Fruit fly (Drosophila melanogaster) whole organism, prepupa: Measurements from ENCODE around the gene dsx-c73A.

Experiments used
- CG10669 ChIP-seq: fragments of 200-800 bp; sonication (Bioruptor generic); optimal IDR thresholded peaks from 3 replicates; lab custom pipeline; 2018; ENCODE audit warnings: missing biosample characterization, mild to moderate bottlenecking, missing genetic modification characterization, moderate library complexity
- CG11294 ChIP-seq: fragments of 200-800 bp; sonication (Bioruptor generic); IDR thresholded peaks from 2 replicates; pipeline ENCODE4 v1.3.6; 2022; ENCODE audit warnings: missing biosample characterization, missing genetic modification characterization
- CG11902 ChIP-seq: fragments of 200-800 bp; sonication (Bioruptor generic); optimal IDR thresholded peaks from 3 replicates; lab custom pipeline; 2016; ENCODE audit warnings: missing biosample characterization, missing genetic modification characterization
- CG1621 ChIP-seq: fragments of 200-800 bp; sonication (Bioruptor generic); optimal IDR thresholded peaks from 3 replicates; lab custom pipeline; 2018; ENCODE audit warnings: missing biosample characterization, mild to moderate bottlenecking, missing genetic modification characterization
- CG16779 ChIP-seq: fragments of 200-800 bp; sonication (Bioruptor generic); optimal IDR thresholded peaks from 3 replicates; lab custom pipeline; 2017; ENCODE audit warnings: missing biosample characterization, mild to moderate bottlenecking, missing genetic modification characterization
- CG3032 ChIP-seq: fragments of 200-800 bp; optimal IDR thresholded peaks from 2 replicates; lab custom pipeline; 2019; ENCODE audit warnings: missing biosample characterization, mild to moderate bottlenecking, missing genetic modification characterization, moderate library complexity
- CG31627 ChIP-seq: fragments of 200-800 bp; sonication (Bioruptor generic); optimal IDR thresholded peaks from 3 replicates; lab custom pipeline; 2016; ENCODE audit warnings: missing biosample characterization, missing genetic modification characterization
- CG32006 ChIP-seq: fragments of 200-800 bp; sonication (Bioruptor generic); optimal IDR thresholded peaks from 3 replicates; lab custom pipeline; 2017; ENCODE audit warnings: missing biosample characterization, mild to moderate bottlenecking, missing genetic modification characterization
- CG3919 ChIP-seq: fragments of 200-800 bp; sonication (Bioruptor generic); optimal IDR thresholded peaks from 3 replicates; lab custom pipeline; 2016; ENCODE audit warnings: missing biosample characterization, missing genetic modification characterization
- CG6163 ChIP-seq: fragments of 200-800 bp; sonication (Bioruptor generic); IDR thresholded peaks from 3 replicates; pipeline ENCODE4 v1.3.6; 2022; ENCODE audit warnings: missing biosample characterization, missing genetic modification characterization
- CG6276 ChIP-seq: fragments of 200-800 bp; sonication (Bioruptor generic); optimal IDR thresholded peaks from 2 replicates; lab custom pipeline; 2017; ENCODE audit warnings: missing biosample characterization, mild to moderate bottlenecking, missing genetic modification characterization
- CG6792 ChIP-seq: fragments of 200-800 bp; sonication (Bioruptor generic); optimal IDR thresholded peaks from 3 replicates; lab custom pipeline; 2016; ENCODE audit warnings: missing biosample characterization, missing genetic modification characterization
- CG8119 ChIP-seq: fragments of 200-800 bp; sonication (Bioruptor generic); IDR thresholded peaks from 3 replicates; pipeline ENCODE4 v1.3.6; 2022; ENCODE audit warnings: missing biosample characterization, missing genetic modification characterization
- CG8319 ChIP-seq: fragments of 200-800 bp; sonication (Bioruptor generic); optimal IDR thresholded peaks from 3 replicates; lab custom pipeline; 2016; ENCODE audit warnings: missing biosample characterization, missing genetic modification characterization
- CG8632 ChIP-seq: fragments of 200-800 bp; sonication (Bioruptor generic); optimal IDR thresholded peaks from 3 replicates; lab custom pipeline; 2016; ENCODE audit warnings: missing biosample characterization, missing genetic modification characterization
- CG9139 ChIP-seq: fragments of 200-800 bp; sonication (Bioruptor generic); optimal IDR thresholded peaks from 3 replicates; lab custom pipeline; 2017; ENCODE audit warnings: missing biosample characterization, mild to moderate bottlenecking, missing genetic modification characterization
- Eip78C ChIP-seq: fragments of 200-800 bp; sonication (Bioruptor generic); peaks from one replicate; lab custom pipeline; 2016; ENCODE audit warnings: missing biosample characterization, missing genetic modification characterization
- Ets21C ChIP-seq: fragments of 200-800 bp; sonication (Bioruptor generic); optimal IDR thresholded peaks from 3 replicates; lab custom pipeline; 2016; ENCODE audit warnings: missing biosample characterization, missing genetic modification characterization
- Gug ChIP-seq: fragments of 200-800 bp; sonication (Bioruptor generic); IDR thresholded peaks from 2 replicates; pipeline ENCODE4 v1.3.6; 2022; ENCODE audit warnings: missing biosample characterization, missing genetic modification characterization
- Hr38 ChIP-seq: sonication (Bioruptor generic); optimal IDR thresholded peaks from 2 replicates; lab custom pipeline; 2016; ENCODE audit warnings: missing biosample characterization, missing genetic modification characterization
- Hr39 ChIP-seq: fragments of 200-800 bp; sonication (Bioruptor generic); optimal IDR thresholded peaks from 2 replicates; lab custom pipeline; 2016; ENCODE audit warnings: missing biosample characterization, missing genetic modification characterization
- Met ChIP-seq: fragments of 200-800 bp; sonication (Bioruptor generic); optimal IDR thresholded peaks from 3 replicates; lab custom pipeline; 2016; ENCODE audit warnings: missing biosample characterization, missing genetic modification characterization
- cyc ChIP-seq: fragments of 200-800 bp; sonication (Bioruptor generic); optimal IDR thresholded peaks from 3 replicates; lab custom pipeline; 2016; ENCODE audit warnings: missing biosample characterization, missing genetic modification characterization
- dac ChIP-seq: fragments of 200-800 bp; sonication (Bioruptor generic); optimal IDR thresholded peaks from 2 replicates; lab custom pipeline; 2017; ENCODE audit warnings: missing biosample characterization, mild to moderate bottlenecking, missing genetic modification characterization
- eg ChIP-seq: fragments of 200-800 bp; sonication (Bioruptor generic); IDR thresholded peaks from 3 replicates; pipeline ENCODE4 v1.3.6; 2022; ENCODE audit warnings: missing biosample characterization, missing genetic modification characterization
- esn ChIP-seq: fragments of 200-800 bp; sonication (Bioruptor generic); optimal IDR thresholded peaks from 2 replicates; lab custom pipeline; 2016; ENCODE audit warnings: missing biosample characterization, mild to moderate bottlenecking, missing genetic modification characterization, moderate library complexity
- fd85E ChIP-seq: fragments of 200-800 bp; sonication (Bioruptor generic); optimal IDR thresholded peaks from 3 replicates; lab custom pipeline; 2016; ENCODE audit warnings: missing biosample characterization, missing genetic modification characterization
- fkh ChIP-seq: fragments of 200-800 bp; sonication (Bioruptor generic); optimal IDR thresholded peaks from 3 replicates; lab custom pipeline; 2017; ENCODE audit warnings: missing biosample characterization, mild to moderate bottlenecking, missing genetic modification characterization, moderate library complexity
- net ChIP-seq: fragments of 200-800 bp; sonication (Bioruptor generic); optimal IDR thresholded peaks from 3 replicates; lab custom pipeline; 2016; ENCODE audit warnings: missing biosample characterization, missing genetic modification characterization
- pdm3 ChIP-seq: fragments of 200-800 bp; sonication (Bioruptor generic); optimal IDR thresholded peaks from 3 replicates; lab custom pipeline; 2016; ENCODE audit warnings: missing biosample characterization, missing genetic modification characterization
- salr ChIP-seq, 2 experiments: fragments of 200-800 bp; sonication (Bioruptor generic); optimal IDR thresholded peaks; 3 replicates each; lab custom pipeline; 2016 to 2018; ENCODE audit warnings: missing biosample characterization in 2 of 2, missing genetic modification characterization in 2 of 2, mild to moderate bottlenecking in 1 of 2
- svp ChIP-seq: fragments of 200-800 bp; sonication (Bioruptor generic); peaks from one replicate; lab custom pipeline; 2016; ENCODE audit warnings: missing biosample characterization, missing genetic modification characterization
- topi ChIP-seq: fragments of 200-800 bp; sonication (Bioruptor generic); optimal IDR thresholded peaks from 3 replicates; lab custom pipeline; 2016; ENCODE audit warnings: missing biosample characterization, missing genetic modification characterization
- vri ChIP-seq: fragments of 200-800 bp; sonication (Bioruptor generic); optimal IDR thresholded peaks from 3 replicates; lab custom pipeline; 2016; ENCODE audit warnings: missing biosample characterization, mild to moderate bottlenecking, missing genetic modification characterization

The dsx-c73A gene

DNA sequence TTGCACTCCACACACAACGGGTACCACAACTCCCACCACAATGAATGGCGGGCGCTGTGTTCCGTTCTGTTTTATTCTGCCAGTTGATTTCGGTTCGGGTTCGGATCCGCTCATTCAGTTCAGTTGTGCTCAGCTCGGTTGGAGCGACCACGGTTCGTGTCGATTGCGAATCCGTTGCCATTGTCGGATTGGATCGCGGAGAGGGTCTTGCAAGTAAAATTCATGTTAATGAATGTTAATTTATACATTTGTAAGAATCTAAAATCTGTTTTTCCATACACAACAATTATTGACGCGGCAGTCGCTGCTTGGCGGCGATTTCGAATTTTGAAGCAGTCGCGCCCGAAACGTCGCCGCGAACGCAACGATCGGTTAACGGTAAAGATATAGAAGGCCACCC lies 57.3 kb downstream of the dsx-c73A start, which contains the start of gene Gagr:
Gene Gagr, plus strand, starts transcription at position 81 of the 400 bp plus-strand sequence.
- TF ChIP-seq svp (GFP tag; lab: Kevin White, UChicago) (peak; percentile 22), CG8319 (GFP tag; lab: Kevin White, UChicago) (no peak), pdm3 (GFP tag; lab: Kevin White, UChicago) (no peak)

- TF ChIP-seq CG6792 (GFP tag; lab: Kevin White, UChicago), result no peak
- peak; percentile 65 for TF ChIP-seq fkh (GFP tag; lab: Kevin White, UChicago)
These were observed 58.1 kb downstream of the dsx-c73A start for dm6 chr3L:16393700-16394099.

DNA sequence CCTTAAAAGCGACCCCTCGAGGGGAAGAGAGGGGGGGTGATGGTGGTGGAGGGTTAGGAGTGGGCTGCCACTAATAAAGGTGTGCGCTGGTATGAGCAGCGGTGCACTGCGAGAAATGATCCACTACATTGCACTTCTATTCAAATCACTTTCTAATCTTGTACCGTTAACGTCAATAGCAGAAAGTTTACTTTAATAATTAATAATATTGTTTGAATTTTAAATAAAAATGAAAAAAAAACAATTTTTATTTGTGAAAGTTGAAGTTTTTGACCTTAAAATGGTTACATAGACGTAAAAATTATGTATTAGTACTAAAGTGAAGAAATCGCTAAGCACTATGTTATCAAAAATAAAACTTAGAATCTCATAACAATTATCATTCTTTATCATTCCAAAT lies 58.9 kb downstream of the dsx-c73A start:
- TF ChIP-seq CG11902 (GFP tag; lab: Kevin White, UChicago) (no peak), Hr38 (no peak), Ets21C (GFP tag; lab: Kevin White, UChicago) (no peak), esn (no peak), CG3032 (tag; lab: Kevin White, UChicago) (no peak), CG11294 (GFP tag; lab: Robert Waterston, UW) (no peak), vri (no peak), cyc (GFP tag; lab: Kevin White, UChicago) (no peak), pdm3 (GFP tag; lab: Kevin White, UChicago) (no peak), CG9139 (GFP tag; lab: Kevin White, UChicago) (no peak), eg (GFP tag; lab: Robert Waterston, UW) (peak; percentile 23; the same call in 1 of the 3 replicates), CG1621 (tag; lab: Kevin White, UChicago) (no peak), CG8119 (GFP tag; lab: Robert Waterston, UW) (0 out of 3 replicates have a peak, but pooled peaks have one; percentile 14), topi (GFP tag; lab: Kevin White, UChicago) (no peak), CG3919 (GFP tag; lab: Kevin White, UChicago) (no peak), CG31627 (GFP tag; lab: Kevin White, UChicago) (no peak), Eip78C (GFP tag; lab: Kevin White, UChicago) (peak; percentile 30), Met (no peak), dac (no peak), CG6163 (GFP tag; lab: Robert Waterston, UW) (0 out of 3 replicates have a peak, but pooled peaks have one; percentile 20), CG6276 (peak; percentile 7), CG8632 (no peak), svp (GFP tag; lab: Kevin White, UChicago) (peak; percentile 18), salr (GFP tag; optimal IDR thresholded peaks at IDR 0.05; lab: Kevin White, UChicago) (no peak), CG32006 (GFP tag; lab: Kevin White, UChicago) (peak; percentile 37), Hr39 (GFP tag; lab: Kevin White, UChicago) (no peak), CG16779 (tag; lab: Kevin White, UChicago) (no peak), fd85E (GFP tag; lab: Kevin White, UChicago) (no peak)

DNA sequence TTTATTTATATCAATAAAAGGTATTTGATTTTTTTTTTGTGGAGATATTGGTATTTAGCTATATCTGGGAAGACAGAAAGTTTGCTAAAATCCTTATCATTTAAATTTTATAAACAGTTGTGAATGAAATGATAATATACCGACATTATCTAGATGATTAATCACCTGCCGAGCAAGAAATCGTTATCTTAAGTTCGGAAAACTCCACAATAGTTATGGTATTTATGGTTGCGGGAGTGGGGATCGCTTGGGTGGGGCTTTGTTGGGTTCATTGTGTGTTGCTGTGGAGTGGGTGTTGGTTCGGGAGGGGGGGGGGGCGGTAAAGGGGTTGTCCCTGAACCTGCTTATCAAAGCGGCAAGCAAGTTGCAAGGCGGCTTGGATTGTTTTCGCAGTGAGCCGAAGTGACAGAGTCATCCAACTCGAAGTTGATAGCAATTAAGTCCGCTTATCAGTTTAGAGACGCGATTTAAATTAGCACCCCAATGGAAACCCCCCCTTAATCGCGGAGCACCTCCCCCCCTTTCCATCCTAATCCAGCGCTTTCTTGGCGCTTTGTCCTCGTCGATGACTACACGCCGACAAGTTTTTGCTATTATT lies 59.5 kb downstream of the dsx-c73A start:
- TF ChIP-seq CG9139 (GFP tag; lab: Kevin White, UChicago) (no peak), Ets21C (GFP tag; lab: Kevin White, UChicago) (no peak), net (GFP tag; lab: Kevin White, UChicago) (no peak), pdm3 (GFP tag; lab: Kevin White, UChicago) (no peak), CG10669 (no peak), CG32006 (GFP tag; lab: Kevin White, UChicago) (no peak), topi (GFP tag; lab: Kevin White, UChicago) (no peak), Met (no peak)

DNA sequence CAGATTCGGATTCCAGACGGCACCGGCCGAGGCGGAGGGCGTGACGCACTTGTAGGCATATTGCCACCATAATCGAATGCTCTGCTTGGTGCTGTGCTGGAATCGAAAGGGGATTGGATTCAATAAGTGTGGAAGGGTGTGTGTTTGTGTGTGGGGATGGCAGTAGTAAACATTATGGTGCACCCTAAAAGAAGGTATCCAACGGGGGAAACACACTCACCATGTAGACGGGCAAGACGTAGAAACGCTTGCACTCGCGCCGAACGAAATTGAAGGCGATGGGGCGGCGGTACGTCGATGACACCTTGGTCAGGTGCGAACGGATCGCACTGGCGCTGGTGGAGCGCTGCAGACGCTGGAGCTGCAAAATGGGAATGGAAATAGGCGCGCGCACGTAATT lies 60.5 kb downstream of the dsx-c73A start:
- TF ChIP-seq Gug (GFP tag; lab: Robert Waterston, UW), result no peak
